Fruit fly (Drosophila melanogaster) whole organism, embryonic: ENCODE results near the gene CG14431.

Source experiments
- Antp ChIP-seq: fragments of 200-800 bp; sonication (Bioruptor generic); optimal IDR thresholded peaks from 3 replicates; lab custom pipeline; 2016; ENCODE audit warnings: missing biosample characterization, missing genetic modification characterization
- BEAF-32 ChIP-seq: fragments of 200-800 bp; sonication (Bioruptor generic); optimal IDR thresholded peaks from 3 replicates; lab custom pipeline; 2017; ENCODE audit warnings: missing biosample characterization, missing genetic modification characterization, mild to moderate bottlenecking, moderate library complexity, missing genetic modification reagents
- CG10321 ChIP-seq: fragments of 200-800 bp; sonication (Bioruptor generic); IDR thresholded peaks from 2 replicates; pipeline ENCODE4 v1.3.6; 2022; ENCODE audit warnings: missing biosample characterization, missing genetic modification characterization
- CG11398 ChIP-seq: fragments of 200-800 bp; sonication (Bioruptor generic); optimal IDR thresholded peaks from 2 replicates; lab custom pipeline; 2016; ENCODE audit warnings: missing biosample characterization, missing genetic modification characterization
- CG13296 ChIP-seq: fragments of 200-800 bp; sonication (Bioruptor generic); optimal IDR thresholded peaks from 3 replicates; lab custom pipeline; 2018; ENCODE audit warnings: missing biosample characterization, mild to moderate bottlenecking, missing genetic modification characterization
- CG16779 ChIP-seq: fragments of 200-800 bp; sonication (Bioruptor generic); IDR thresholded peaks from 2 replicates; pipeline ENCODE4 v1.3.6; 2022; ENCODE audit warnings: missing biosample characterization, missing genetic modification characterization
- CG30431 ChIP-seq: fragments of 200-800 bp; sonication (Bioruptor generic); optimal IDR thresholded peaks from 2 replicates; lab custom pipeline; 2017; ENCODE audit warnings: missing biosample characterization, missing genetic modification characterization
- CG31441 ChIP-seq: fragments of 200-800 bp; sonication (Bioruptor generic); IDR thresholded peaks from 2 replicates; pipeline ENCODE4 v1.3.6; 2022; ENCODE audit warnings: missing biosample characterization, missing genetic modification characterization
- CG4404 ChIP-seq: fragments of 200-800 bp; sonication (Bioruptor generic); IDR thresholded peaks from 2 replicates; pipeline ENCODE4 v1.3.6; 2022; ENCODE audit warnings: missing biosample characterization, missing genetic modification characterization
- CG8290 ChIP-seq, 3 experiments: fragments of 200-800 bp; sonication (Bioruptor generic); optimal IDR thresholded peaks; 2 replicates each; lab custom pipeline; 2016 to 2019; ENCODE audit warnings: missing biosample characterization in 3 of 3, missing genetic modification characterization in 3 of 3, mild to moderate bottlenecking in 2 of 3, moderate library complexity in 1 of 3
- CG8359 ChIP-seq: fragments of 200-800 bp; sonication (Bioruptor generic); optimal IDR thresholded peaks from 2 replicates; lab custom pipeline; 2017; ENCODE audit warnings: missing biosample characterization, mild to moderate bottlenecking, missing genetic modification characterization, borderline replicate concordance
- CG8924 ChIP-seq: fragments of 200-800 bp; optimal IDR thresholded peaks from 3 replicates; lab custom pipeline; 2019; ENCODE audit warnings: missing biosample characterization, mild to moderate bottlenecking, missing genetic modification characterization, moderate library complexity
- D19B ChIP-seq: fragments of 200-800 bp; sonication (Bioruptor generic); optimal IDR thresholded peaks from 2 replicates; lab custom pipeline; 2017; ENCODE audit warnings: missing biosample characterization, mild to moderate bottlenecking, missing genetic modification characterization
- Dfd ChIP-seq, 2 experiments: fragments of >200 bp; optimal IDR thresholded peaks; 2 replicates each; lab custom pipeline; 2017; ENCODE audit warnings: missing biosample characterization in 2 of 2, missing genetic modification characterization in 2 of 2
- Doc3 ChIP-seq: fragments of 200-800 bp; sonication (Bioruptor generic); IDR thresholded peaks from 3 replicates; pipeline ENCODE4 v1.3.6; 2022; ENCODE audit warnings: missing biosample characterization, missing genetic modification characterization; ENCODE audit not compliant: partially characterized antibody
- E2f1 ChIP-seq: fragments of 200-800 bp; sonication (Bioruptor generic); IDR thresholded peaks from 2 replicates; pipeline ENCODE4 v1.3.6; 2022; ENCODE audit warnings: missing biosample characterization, missing genetic modification characterization
- Gug ChIP-seq: fragments of 200-800 bp; sonication (Bioruptor generic); IDR thresholded peaks from 4 replicates; pipeline ENCODE4 v1.3.6; 2022; ENCODE audit warnings: missing biosample characterization, missing genetic modification characterization
- HLH3B ChIP-seq: fragments of 200-800 bp; sonication (Bioruptor generic); IDR thresholded peaks from 2 replicates; pipeline ENCODE4 v1.3.6; 2022; ENCODE audit warnings: missing biosample characterization, missing genetic modification characterization
- Hr78 ChIP-seq, 2 experiments: fragments of 200-800 bp in 1 of 2; fragments of >200 bp in 1 of 2; sonication (Bioruptor generic) in 1 of 2; optimal IDR thresholded peaks; 2 replicates each; lab custom pipeline; 2017 to 2019; ENCODE audit warnings: missing biosample characterization in 2 of 2, missing genetic modification characterization in 2 of 2, mild to moderate bottlenecking in 1 of 2, moderate library complexity in 1 of 2
- Lpt ChIP-seq: fragments of >200 bp; optimal IDR thresholded peaks from 2 replicates; lab custom pipeline; 2018; ENCODE audit warnings: missing biosample characterization, missing genetic modification characterization
- Med ChIP-seq: fragments of 200-800 bp; sonication (Bioruptor generic); peaks from one replicate; lab custom pipeline; 2016; ENCODE audit warnings: missing biosample characterization, missing genetic modification characterization, mild to moderate bottlenecking, inconsistent platforms, moderate library complexity
- Meics ChIP-seq: fragments of 200-800 bp; sonication (Bioruptor generic); optimal IDR thresholded peaks from 2 replicates; lab custom pipeline; 2017; ENCODE audit warnings: missing biosample characterization, mild to moderate bottlenecking, missing genetic modification characterization
- Mes4 ChIP-seq: fragments of 200-800 bp; sonication (Bioruptor generic); optimal IDR thresholded peaks from 2 replicates; lab custom pipeline; 2016; ENCODE audit warnings: missing biosample characterization, missing genetic modification characterization
- NC2β ChIP-seq: fragments of 200-800 bp; sonication (Bioruptor generic); optimal IDR thresholded peaks from 2 replicates; lab custom pipeline; 2016; ENCODE audit warnings: missing biosample characterization, missing genetic modification characterization
- Nf-YA ChIP-seq: fragments of 200-800 bp; sonication (Bioruptor generic); IDR thresholded peaks from 2 replicates; pipeline ENCODE4 v1.3.6; 2022; ENCODE audit warnings: missing biosample characterization, missing genetic modification characterization
- Pdp1 ChIP-seq, 2 experiments: fragments of 200-800 bp; sonication (Bioruptor generic); optimal IDR thresholded peaks; 3 replicates each; lab custom pipeline; 2016; ENCODE audit warnings: missing biosample characterization in 2 of 2, missing genetic modification characterization in 2 of 2, mild to moderate bottlenecking in 1 of 2, moderate library complexity in 1 of 2
- Poxn ChIP-seq: fragments of 200-800 bp; sonication (Bioruptor generic); IDR thresholded peaks from 2 replicates; pipeline ENCODE4 v1.3.6; 2022; ENCODE audit warnings: missing biosample characterization, missing genetic modification characterization
- Sry-β ChIP-seq: fragments of 200-800 bp; sonication (Bioruptor generic); optimal IDR thresholded peaks from 2 replicates; lab custom pipeline; 2018; ENCODE audit warnings: missing biosample characterization, mild to moderate bottlenecking, missing genetic modification characterization, moderate library complexity
- Ssrp ChIP-seq: fragments of 200-800 bp; sonication (Bioruptor generic); optimal IDR thresholded peaks from 2 replicates; lab custom pipeline; 2018; ENCODE audit warnings: missing biosample characterization, mild to moderate bottlenecking, missing genetic modification characterization, moderate library complexity
- Xrp1 ChIP-seq: fragments of 200-800 bp; sonication (Bioruptor generic); IDR thresholded peaks from 2 replicates; pipeline ENCODE4 v1.3.6; 2022; ENCODE audit warnings: missing biosample characterization, missing genetic modification characterization
- amos ChIP-seq: fragments of 200-800 bp; sonication (Bioruptor generic); IDR thresholded peaks from 2 replicates; pipeline ENCODE4 v1.3.6; 2022; ENCODE audit warnings: missing biosample characterization, missing genetic modification characterization; ENCODE audit not compliant: partially characterized antibody
- chm ChIP-seq: fragments of 200-800 bp; sonication (Bioruptor generic); IDR thresholded peaks from 2 replicates; pipeline ENCODE4 v1.3.6; 2022; ENCODE audit warnings: missing biosample characterization, missing genetic modification characterization
- dm ChIP-seq: fragments of 200-800 bp; sonication (Bioruptor generic); optimal IDR thresholded peaks from 3 replicates; lab custom pipeline; 2016; ENCODE audit warnings: missing biosample characterization, missing genetic modification characterization
- dysf ChIP-seq: fragments of 200-800 bp; sonication (Bioruptor generic); IDR thresholded peaks from 3 replicates; pipeline ENCODE4 v1.3.6; 2022; ENCODE audit warnings: missing biosample characterization, missing genetic modification characterization
- gce ChIP-seq: fragments of 200-800 bp; sonication (Bioruptor generic); IDR thresholded peaks from 3 replicates; pipeline ENCODE4 v1.3.6; 2022; ENCODE audit warnings: missing biosample characterization, missing genetic modification characterization
- jing ChIP-seq: fragments of 200-800 bp; sonication (Bioruptor generic); optimal IDR thresholded peaks from 2 replicates; lab custom pipeline; 2018; ENCODE audit warnings: missing biosample characterization, mild to moderate bottlenecking, missing genetic modification characterization
- nau ChIP-seq: fragments of 200-800 bp; sonication (Bioruptor generic); optimal IDR thresholded peaks from 3 replicates; lab custom pipeline; 2017; ENCODE audit warnings: missing biosample characterization, mild to moderate bottlenecking, missing genetic modification characterization, missing genetic modification reagents
- nerfin-1 ChIP-seq: fragments of 200-800 bp; sonication (Bioruptor generic); optimal IDR thresholded peaks from 3 replicates; lab custom pipeline; 2019; ENCODE audit warnings: missing biosample characterization, mild to moderate bottlenecking, missing genetic modification characterization, moderate library complexity
- pan ChIP-seq, 4 experiments: fragments of >200 bp in 3 of 4; fragments of 200-800 bp in 1 of 4; sonication (Bioruptor generic) in 1 of 4; optimal IDR thresholded peaks in 3 of 4; IDR thresholded peaks in 1 of 4; 2 replicates each; pipeline versions ENCODE4 v1.3.6 to Lab custom; 2017 to 2022; ENCODE audit warnings: missing biosample characterization in 2 of 4, missing genetic modification characterization in 2 of 4, mixed read lengths in 1 of 4
- sima ChIP-seq: fragments of 200-800 bp; sonication (Bioruptor generic); optimal IDR thresholded peaks from 2 replicates; lab custom pipeline; 2016; ENCODE audit warnings: missing biosample characterization, missing genetic modification characterization
- sr ChIP-seq: fragments of 200-800 bp; sonication (Bioruptor generic); IDR thresholded peaks from 3 replicates; pipeline ENCODE4 v1.3.6; 2022; ENCODE audit warnings: missing biosample characterization, missing genetic modification characterization
- vnd ChIP-seq: fragments of 200-800 bp; sonication (Bioruptor generic); IDR thresholded peaks from 3 replicates; pipeline ENCODE4 v1.3.6; 2022; ENCODE audit warnings: missing biosample characterization, missing genetic modification characterization; ENCODE audit not compliant: partially characterized antibody
- vvl ChIP-seq: fragments of 200-800 bp; sonication (Bioruptor generic); IDR thresholded peaks from 2 replicates; pipeline ENCODE4 v1.3.6; 2022; ENCODE audit warnings: missing biosample characterization, missing genetic modification characterization
- z ChIP-seq: fragments of 200-800 bp; sonication (Bioruptor generic); IDR thresholded peaks from 3 replicates; pipeline ENCODE4 v1.3.6; 2022; ENCODE audit warnings: missing biosample characterization, missing genetic modification characterization
- zf30C ChIP-seq: fragments of 200-800 bp; sonication (Bioruptor generic); optimal IDR thresholded peaks from 3 replicates; lab custom pipeline; 2018; ENCODE audit warnings: missing biosample characterization, mild to moderate bottlenecking, missing genetic modification characterization

The CG14431 gene

dm6 chrX:7013320-7014214, 105.5 kb downstream of the CG14431 start, which contains the start of the genes CG3032 and CG4593 (continued):
- TF ChIP-seq E2f1 (GFP tag; lab: Robert Waterston, UW) (peak; percentile 90), CG8290 (GFP tag; optimal IDR thresholded peaks at IDR 0.05; lab: Kevin White, UChicago) (peak; percentile 41), CG8290 (tag; optimal IDR thresholded peaks at IDR 0.05; lab: Kevin White, UChicago) (peak in 1 of 2 experiments; percentile 82), Doc3 (GFP tag; lab: Robert Waterston, UW) (no peak), Meics (GFP tag; lab: Kevin White, UChicago) (peak; percentile 82), NC2β (peak; percentile 67), Gug (GFP tag; lab: Robert Waterston, UW) (peak; percentile 89), sr (GFP tag; lab: Robert Waterston, UW) (0 out of 3 replicates have a peak, but pooled peaks have one; percentile 27), CG10321 (GFP tag; lab: Robert Waterston, UW) (0 out of 2 replicates have a peak, but pooled peaks have one; percentile 49), CG4404 (GFP tag; lab: Robert Waterston, UW) (peak; percentile 76), Pdp1 (GFP tag; optimal IDR thresholded peaks at IDR 0.05; lab: Kevin White, UChicago) (peak; percentile 75 to 80)

DNA sequence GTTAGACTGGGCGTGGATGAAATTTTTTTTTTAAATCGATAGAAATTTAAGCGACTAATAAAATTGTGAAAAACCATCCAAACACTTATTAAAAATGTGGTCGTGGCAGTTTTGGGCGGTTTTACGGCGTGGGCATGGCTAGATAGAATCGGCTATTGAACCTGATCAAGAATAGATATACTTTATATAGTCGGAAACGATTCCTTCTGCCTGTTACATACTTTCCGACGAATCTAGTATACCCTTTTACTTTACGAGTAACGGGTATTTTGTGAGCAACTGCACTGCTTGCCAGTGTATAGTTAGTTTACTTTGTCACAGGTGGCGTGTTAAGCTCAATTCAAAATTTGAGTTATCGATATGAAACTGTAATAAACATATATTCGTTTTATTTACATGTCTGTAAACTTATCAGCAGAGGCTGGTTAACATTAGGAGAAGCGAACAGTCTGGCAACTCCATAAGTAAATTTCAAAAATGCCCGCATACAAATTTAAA, 106.9 kb downstream of the CG14431 start:
- TF ChIP-seq BEAF-32 (peak; percentile 73), Sry-β (no peak), HLH3B (peak; percentile 38; the same call in 1 of the 2 replicates), vnd (no peak), CG13296 (GFP tag; lab: Kevin White, UChicago) (no peak), CG11398 (GFP tag; lab: Kevin White, UChicago) (no peak), CG8924 (tag; lab: Kevin White, UChicago) (peak; percentile 16), Med (peak; percentile 96), pan (optimal IDR thresholded peaks at IDR 0.05; lab: Kevin White, UChicago) (peak in 1 of 2 experiments; percentile 3), pan (GFP tag; optimal IDR thresholded peaks at IDR 0.05 in 1 of 2, IDR thresholded peaks at IDR 0.05 in 1 of 2) (peak in 1 of 2 experiments; percentile 60), Hr78 (GFP tag; optimal IDR thresholded peaks at IDR 0.05; lab: Kevin White, UChicago) (no peak), CG31441 (GFP tag; lab: Robert Waterston, UW) (0 out of 2 replicates have a peak, but pooled peaks have one; percentile 26), chm (GFP tag; lab: Robert Waterston, UW) (0 out of 2 replicates have a peak, but pooled peaks have one; percentile 19), Antp (GFP tag; lab: Kevin White, UChicago) (peak; percentile 68), sima (GFP tag; lab: Kevin White, UChicago) (peak; percentile 43), nau (GFP tag; lab: Kevin White, UChicago) (no peak), nerfin-1 (tag; lab: Kevin White, UChicago) (no peak), zf30C (GFP tag; lab: Kevin White, UChicago) (no peak), amos (GFP tag; lab: Robert Waterston, UW) (peak; percentile 80), gce (GFP tag; lab: Robert Waterston, UW) (no peak), Xrp1 (GFP tag; lab: Robert Waterston, UW) (peak; percentile 55), CG16779 (no peak), CG30431 (GFP tag; lab: Kevin White, UChicago) (no peak), Pdp1 (GFP tag; optimal IDR thresholded peaks at IDR 0.05; lab: Kevin White, UChicago) (peak; percentile 64 to 68), CG8359 (no peak), Ssrp (tag; lab: Kevin White, UChicago) (peak; percentile 28), dysf (GFP tag; lab: Robert Waterston, UW) (peak; percentile 57; the same call in 2 of the 3 replicates), jing (no peak), Dfd (GFP tag; optimal IDR thresholded peaks at IDR 0.05; lab: Kevin White, UChicago) (no peak), vvl (GFP tag; lab: Robert Waterston, UW) (peak; percentile 74), dm (GFP tag; lab: Kevin White, UChicago) (no peak), Lpt (no peak), z (GFP tag; lab: Robert Waterston, UW) (no peak), Mes4 (GFP tag; lab: Kevin White, UChicago) (no peak), Poxn (GFP tag; lab: Robert Waterston, UW) (no peak), D19B (GFP tag; lab: Kevin White, UChicago) (peak; percentile 31), Nf-YA (GFP tag; lab: Robert Waterston, UW) (peak; percentile 35; the same call in 1 of the 2 replicates)
